Fruit fly (Drosophila melanogaster) whole organism, embryonic: ENCODE results near the gene Ugt303B1.

Experiments used
- Abd-B ChIP-seq: fragments of 200-800 bp; sonication (Bioruptor generic); optimal IDR thresholded peaks from 2 replicates; lab custom pipeline; 2018; ENCODE audit warnings: missing biosample characterization, mild to moderate bottlenecking, missing genetic modification characterization, moderate library complexity
- Awh ChIP-seq: fragments of 200-800 bp; sonication (Bioruptor generic); IDR thresholded peaks from 2 replicates; pipeline ENCODE4, ENCODE4 v1.3.6; 2022; ENCODE audit warnings: missing biosample characterization, missing genetic modification characterization
- BtbVII ChIP-seq: fragments of 200-800 bp; sonication (Bioruptor generic); optimal IDR thresholded peaks from 3 replicates; lab custom pipeline; 2017; ENCODE audit warnings: missing biosample characterization, mild to moderate bottlenecking, missing genetic modification characterization
- CG11560 ChIP-seq: fragments of 200-800 bp; sonication (Bioruptor generic); IDR thresholded peaks from 3 replicates; pipeline ENCODE4 v1.3.6; 2022; ENCODE audit warnings: missing biosample characterization, missing genetic modification characterization
- CG11696 ChIP-seq: fragments of 200-800 bp; sonication (Bioruptor generic); IDR thresholded peaks from 2 replicates; pipeline ENCODE4 v1.3.6; 2022; ENCODE audit warnings: missing biosample characterization, missing genetic modification characterization
- CG12744 ChIP-seq: fragments of 200-800 bp; sonication (Bioruptor generic); optimal IDR thresholded peaks from 2 replicates; lab custom pipeline; 2016; ENCODE audit warnings: missing biosample characterization, missing genetic modification characterization
- CG16779 ChIP-seq: fragments of 200-800 bp; sonication (Bioruptor generic); IDR thresholded peaks from 2 replicates; pipeline ENCODE4 v1.3.6; 2022; ENCODE audit warnings: missing biosample characterization, missing genetic modification characterization
- CG17912 ChIP-seq: fragments of 200-800 bp; sonication (Bioruptor generic); optimal IDR thresholded peaks from 2 replicates; lab custom pipeline; 2018; ENCODE audit warnings: missing biosample characterization, mild to moderate bottlenecking, missing genetic modification characterization
- CG2120 ChIP-seq: fragments of 200-800 bp; sonication (Bioruptor generic); optimal IDR thresholded peaks from 3 replicates; lab custom pipeline; 2016; ENCODE audit warnings: missing biosample characterization, missing genetic modification characterization
- CG30431 ChIP-seq: fragments of 200-800 bp; sonication (Bioruptor generic); optimal IDR thresholded peaks from 2 replicates; lab custom pipeline; 2017; ENCODE audit warnings: missing biosample characterization, missing genetic modification characterization
- CG3163 ChIP-seq: fragments of 200-800 bp; sonication (Bioruptor generic); optimal IDR thresholded peaks from 3 replicates; lab custom pipeline; 2016; ENCODE audit warnings: missing biosample characterization, missing genetic modification characterization
- CG42726 ChIP-seq: fragments of 200-800 bp; sonication (Bioruptor generic); IDR thresholded peaks from 2 replicates; pipeline ENCODE4 v1.3.6; 2022; ENCODE audit warnings: missing biosample characterization, missing genetic modification characterization; ENCODE audit not compliant: partially characterized antibody
- CG6791 ChIP-seq: fragments of 200-800 bp; sonication (Bioruptor generic); IDR thresholded peaks from 3 replicates; pipeline ENCODE4 v1.3.6; 2022; ENCODE audit warnings: missing biosample characterization, missing genetic modification characterization; ENCODE audit not compliant: partially characterized antibody
- CG7786 ChIP-seq: fragments of 200-800 bp; sonication (Bioruptor generic); optimal IDR thresholded peaks from 2 replicates; lab custom pipeline; 2016; ENCODE audit warnings: missing biosample characterization, missing genetic modification characterization
- CG8478 ChIP-seq: fragments of >200 bp; optimal IDR thresholded peaks from 2 replicates; lab custom pipeline; 2018
- CG9876 ChIP-seq: fragments of 200-800 bp; sonication (Bioruptor generic); optimal IDR thresholded peaks from 2 replicates; lab custom pipeline; 2016; ENCODE audit warnings: missing biosample characterization, missing genetic modification characterization
- CTCF ChIP-seq: fragments of 200-800 bp; sonication (Bioruptor generic); optimal IDR thresholded peaks from 2 replicates; lab custom pipeline; 2017; ENCODE audit warnings: missing biosample characterization, mild to moderate bottlenecking, missing genetic modification characterization, moderate library complexity
- Camta ChIP-seq: fragments of 200-800 bp; sonication (Bioruptor generic); optimal IDR thresholded peaks from 2 replicates; lab custom pipeline; 2016; ENCODE audit warnings: missing biosample characterization, missing genetic modification characterization
- CoRest ChIP-seq: fragments of 200-800 bp; sonication (Bioruptor generic); optimal IDR thresholded peaks from 3 replicates; lab custom pipeline; 2018; ENCODE audit warnings: missing biosample characterization, mild to moderate bottlenecking, missing genetic modification characterization, moderate library complexity
- Dbx ChIP-seq: fragments of 200-800 bp; sonication (Bioruptor generic); IDR thresholded peaks from 3 replicates; pipeline ENCODE4 v1.3.6; 2022; ENCODE audit warnings: missing biosample characterization, missing genetic modification characterization
- Dp ChIP-seq: fragments of 200-800 bp; sonication (Bioruptor generic); optimal IDR thresholded peaks from 2 replicates; lab custom pipeline; 2018; ENCODE audit warnings: missing biosample characterization, mild to moderate bottlenecking, missing genetic modification characterization, moderate library complexity
- Eip74EF ChIP-seq, 2 experiments: fragments of 200-800 bp in 1 of 2; fragments of >200 bp in 1 of 2; sonication (Bioruptor generic) in 1 of 2; optimal IDR thresholded peaks; 2 replicates each; lab custom pipeline; 2017 to 2019; ENCODE audit warnings: missing biosample characterization in 2 of 2, missing genetic modification characterization in 2 of 2, mild to moderate bottlenecking in 1 of 2, moderate library complexity in 1 of 2
- Ets65A ChIP-seq: fragments of 200-800 bp; sonication (Bioruptor generic); peaks from one replicate; lab custom pipeline; 2016; ENCODE audit warnings: missing biosample characterization, missing genetic modification characterization
- Hmr ChIP-seq: fragments of 200-800 bp; sonication (Bioruptor generic); optimal IDR thresholded peaks from 3 replicates; lab custom pipeline; 2017; ENCODE audit warnings: mild to moderate bottlenecking, missing biosample characterization, missing genetic modification reagents, missing genetic modification characterization
- Lhr ChIP-seq: fragments of 200-800 bp; sonication (Bioruptor generic); optimal IDR thresholded peaks from 3 replicates; lab custom pipeline; 2017; ENCODE audit warnings: mild to moderate bottlenecking, missing biosample characterization, missing genetic modification reagents, missing genetic modification characterization
- Lim3 ChIP-seq: fragments of 200-800 bp; sonication (Bioruptor generic); IDR thresholded peaks from 2 replicates; pipeline ENCODE4 v1.3.6; 2022; ENCODE audit warnings: missing biosample characterization, missing genetic modification characterization
- Opbp ChIP-seq: fragments of 200-800 bp; sonication (Bioruptor generic); IDR thresholded peaks from 3 replicates; pipeline ENCODE4 v1.3.6; 2022; ENCODE audit warnings: missing biosample characterization, missing genetic modification characterization; ENCODE audit not compliant: partially characterized antibody
- Xbp1 ChIP-seq: fragments of 200-800 bp; sonication (Bioruptor generic); optimal IDR thresholded peaks from 3 replicates; lab custom pipeline; 2016; ENCODE audit warnings: missing biosample characterization, mild to moderate bottlenecking, missing genetic modification characterization
- ac ChIP-seq: fragments of 200-800 bp; sonication (Bioruptor generic); optimal IDR thresholded peaks from 3 replicates; lab custom pipeline; 2017; ENCODE audit warnings: missing biosample characterization, mild to moderate bottlenecking, missing genetic modification characterization
- ash1 ChIP-seq: fragments of 200-800 bp; sonication (Bioruptor generic); optimal IDR thresholded peaks from 2 replicates; lab custom pipeline; 2018; ENCODE audit warnings: missing biosample characterization, mild to moderate bottlenecking, missing genetic modification characterization
- ato ChIP-seq: fragments of 200-800 bp; sonication (Bioruptor generic); IDR thresholded peaks from 2 replicates; pipeline ENCODE4 v1.3.6; 2022; ENCODE audit warnings: missing biosample characterization, missing genetic modification characterization; ENCODE audit not compliant: partially characterized antibody
- corto ChIP-seq: fragments of 200-800 bp; sonication (Bioruptor generic); optimal IDR thresholded peaks from 2 replicates; lab custom pipeline; 2016; ENCODE audit warnings: missing biosample characterization, mild to moderate bottlenecking, missing genetic modification characterization, moderate library complexity
- crol ChIP-seq: fragments of 200-800 bp; sonication (Bioruptor generic); IDR thresholded peaks from 2 replicates; pipeline ENCODE4 v1.3.6; 2022; ENCODE audit warnings: missing biosample characterization, missing genetic modification characterization
- dpn ChIP-seq, 2 experiments: fragments of 200-800 bp; sonication (Bioruptor generic); optimal IDR thresholded peaks; 3 replicates each; lab custom pipeline; 2016; ENCODE audit warnings: missing biosample characterization in 2 of 2, missing genetic modification characterization in 2 of 2
- exex ChIP-seq: fragments of 200-800 bp; sonication (Bioruptor generic); optimal IDR thresholded peaks from 4 replicates; lab custom pipeline; 2018; ENCODE audit warnings: missing biosample characterization, mild to moderate bottlenecking, missing genetic modification characterization, moderate library complexity
- fd3F ChIP-seq: fragments of 200-800 bp; sonication (Bioruptor generic); optimal IDR thresholded peaks from 2 replicates; lab custom pipeline; 2018; ENCODE audit warnings: missing biosample characterization, mild to moderate bottlenecking, missing genetic modification characterization, moderate library complexity
- ftz-f1 ChIP-seq: fragments of 200-800 bp; sonication (Bioruptor generic); optimal IDR thresholded peaks from 2 replicates; lab custom pipeline; 2016; ENCODE audit warnings: missing biosample characterization, missing genetic modification characterization
- gcm ChIP-seq: fragments of 200-800 bp; sonication (Bioruptor generic); optimal IDR thresholded peaks from 2 replicates; lab custom pipeline; 2019; ENCODE audit warnings: missing biosample characterization, mild to moderate bottlenecking, missing genetic modification characterization, moderate library complexity
- ken ChIP-seq: fragments of 200-800 bp; sonication (Bioruptor generic); IDR thresholded peaks from 3 replicates; pipeline ENCODE4 v1.3.6; 2022; ENCODE audit warnings: missing biosample characterization, missing genetic modification characterization
- lov ChIP-seq, 2 experiments: fragments of 200-800 bp in 1 of 2; fragments of >200 bp in 1 of 2; sonication (Bioruptor generic) in 1 of 2; IDR thresholded peaks in 1 of 2; optimal IDR thresholded peaks in 1 of 2; 2 replicates in 1 of 2; 3 replicates in 1 of 2; pipeline versions ENCODE4 v1.3.6 to Lab custom; 2017 to 2022; ENCODE audit warnings: missing biosample characterization in 1 of 2, missing genetic modification characterization in 1 of 2
- p53 ChIP-seq: fragments of 200-800 bp; sonication (Bioruptor generic); optimal IDR thresholded peaks from 2 replicates; lab custom pipeline; 2016; ENCODE audit warnings: missing biosample characterization, missing genetic modification characterization
- pfk ChIP-seq: fragments of 200-800 bp; sonication (Bioruptor generic); optimal IDR thresholded peaks from 2 replicates; lab custom pipeline; 2018; ENCODE audit warnings: missing biosample characterization, mild to moderate bottlenecking, missing genetic modification characterization, moderate library complexity
- pita ChIP-seq: fragments of 200-800 bp; sonication (Bioruptor generic); optimal IDR thresholded peaks from 2 replicates; lab custom pipeline; 2017; ENCODE audit warnings: missing biosample characterization, mild to moderate bottlenecking, missing genetic modification characterization
- vnd ChIP-seq: fragments of 200-800 bp; sonication (Bioruptor generic); IDR thresholded peaks from 3 replicates; pipeline ENCODE4 v1.3.6; 2022; ENCODE audit warnings: missing biosample characterization, missing genetic modification characterization; ENCODE audit not compliant: partially characterized antibody

The Ugt303B1 gene

DNA sequence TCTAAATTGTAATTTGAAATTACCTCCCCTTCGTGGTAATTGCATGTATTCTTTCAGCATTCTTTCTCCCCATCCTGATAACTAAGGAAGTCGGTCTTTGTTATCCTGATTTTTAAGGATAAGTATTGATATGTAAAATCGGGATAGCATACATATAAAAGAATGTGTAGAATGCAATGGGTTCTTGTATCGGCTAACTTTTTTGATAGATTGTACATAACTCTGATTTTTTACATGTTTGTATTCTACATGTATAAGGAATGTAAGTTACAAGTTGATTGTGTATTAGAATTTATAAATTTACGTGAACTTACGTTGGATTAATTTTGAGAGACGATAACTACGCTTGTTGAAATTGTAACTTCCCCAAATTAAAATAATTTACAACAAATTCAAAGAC, 14.2 kb downstream of the Ugt303B1 start (continued):
- TF ChIP-seq Camta (GFP tag; lab: Kevin White, UChicago) (no peak), pfk (GFP tag; lab: Kevin White, UChicago) (no peak), Opbp (GFP tag; lab: Robert Waterston, UW) (peak; percentile 39; the same call in 2 of the 3 replicates), CG17912 (GFP tag; lab: Kevin White, UChicago) (no peak), Abd-B (GFP tag; lab: Kevin White, UChicago) (peak; percentile 3), CG8478 (lab: Kevin White, UChicago) (peak; percentile 54), CG7786 (GFP tag; lab: Kevin White, UChicago) (no peak), gcm (no peak), CG42726 (GFP tag; lab: Robert Waterston, UW) (peak; percentile 68), CTCF (GFP tag; lab: Kevin White, UChicago) (peak; percentile 81), pita (GFP tag; lab: Kevin White, UChicago) (peak; percentile 58), CG3163 (GFP tag; lab: Kevin White, UChicago) (no peak), CG9876 (no peak), fd3F (GFP tag; lab: Kevin White, UChicago) (no peak), vnd (GFP tag; lab: Robert Waterston, UW) (peak; percentile 45; the same call in 1 of the 3 replicates), CG2120 (GFP tag; lab: Kevin White, UChicago) (no peak), Xbp1 (GFP tag; lab: Kevin White, UChicago) (no peak), ftz-f1 (GFP tag; lab: Kevin White, UChicago) (no peak), Awh (GFP tag; lab: Robert Waterston, UW) (no peak), CG11560 (tag; lab: Robert Waterston, UW) (no peak), Lhr (GFP tag; lab: Kevin White, UChicago) (peak; percentile 7), Eip74EF (GFP tag; optimal IDR thresholded peaks at IDR 0.05; lab: Kevin White, UChicago) (no peak), CoRest (tag; lab: Kevin White, UChicago) (peak; percentile 3), CG6791 (GFP tag; lab: Robert Waterston, UW) (0 out of 3 replicates have a peak, but pooled peaks have one; percentile 44)
- TF ChIP-seq, all 482 proteins: peak for 21

DNA sequence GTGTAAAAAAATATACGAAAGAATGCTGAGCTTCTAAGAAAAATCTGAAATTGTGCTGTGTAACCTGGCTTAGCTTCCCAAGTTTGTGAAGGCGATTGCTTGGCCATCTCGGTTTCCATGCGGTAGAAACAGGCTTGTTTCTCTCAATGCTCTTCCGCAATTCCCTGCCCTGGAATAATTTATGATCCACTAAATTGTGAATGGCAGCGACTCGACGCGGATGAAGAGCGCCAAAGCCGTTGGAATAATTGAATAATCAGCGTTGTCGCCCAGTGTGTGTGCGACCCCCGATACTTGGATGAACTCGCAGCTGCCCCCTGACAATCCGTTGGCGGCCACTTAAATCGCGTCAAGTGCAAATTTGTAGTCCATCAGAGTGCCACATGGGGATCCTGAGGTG, 15.0 kb downstream of the Ugt303B1 start, which contains the start of gene CG10177:
Gene CG10177 (minus strand): TSS at position 101 of the 400 bp plus-strand sequence.
- TF ChIP-seq Hmr, result no peak

DNA sequence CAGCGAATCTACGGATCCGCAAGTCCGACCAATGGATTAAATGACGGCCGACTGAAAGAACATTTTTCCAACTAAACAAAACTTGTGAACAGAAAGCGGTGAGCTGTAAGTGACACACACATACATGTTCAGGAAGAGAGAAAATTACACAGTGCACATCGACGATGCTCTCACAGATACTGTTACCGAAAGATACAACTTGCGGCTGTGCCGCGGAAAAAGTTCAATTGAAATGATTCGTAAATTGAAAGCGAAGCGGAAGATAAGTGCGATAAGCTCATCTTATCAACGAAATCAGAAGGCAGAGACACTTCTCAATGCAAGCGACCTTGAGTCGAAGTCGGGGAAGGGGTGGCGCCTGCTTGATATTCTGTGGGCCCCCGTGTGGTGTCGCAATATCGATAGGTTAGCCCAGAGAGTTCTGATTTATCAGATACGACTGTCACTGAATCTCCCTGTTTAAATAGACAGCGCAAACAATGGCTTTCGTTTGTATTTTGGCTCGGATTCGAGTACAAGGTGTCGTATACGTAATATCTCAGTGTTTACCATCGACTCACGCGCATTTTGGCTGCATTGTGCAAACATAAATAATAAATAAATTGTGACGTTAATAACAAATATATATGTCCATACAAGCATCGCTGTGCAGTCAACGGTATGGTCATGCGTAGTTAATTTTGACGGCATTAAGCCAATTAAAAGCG, 17.0 kb downstream of the Ugt303B1 start, which contains the start of gene Irk2:
Gene Irk2 (minus strand): TSS at position 51 of the 707 bp plus-strand sequence.
- TF ChIP-seq Ets65A (GFP tag; lab: Kevin White, UChicago), result peak; percentile 68
- no peak for TF ChIP-seq Lim3 (GFP tag; lab: Robert Waterston, UW)
- TF ChIP-seq ato (GFP tag; lab: Robert Waterston, UW), result no peak

DNA sequence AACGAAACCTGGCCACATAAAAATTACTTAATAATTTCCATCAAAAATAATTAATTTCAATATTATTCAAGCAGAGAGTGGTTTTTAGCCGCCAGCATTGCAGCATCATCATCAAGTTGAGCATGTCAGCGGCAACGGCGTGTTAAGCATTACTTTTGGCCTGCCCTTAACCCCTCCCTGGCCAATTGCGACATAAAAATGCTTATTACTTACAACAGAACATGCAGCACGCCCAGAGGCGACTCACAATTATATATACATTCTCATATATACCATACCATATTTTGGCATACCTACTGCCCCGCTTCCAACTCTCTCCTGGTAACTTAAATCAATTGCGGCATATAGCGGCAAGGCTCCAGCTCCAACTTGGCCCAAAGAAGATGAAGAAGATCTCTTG, 25.2 kb downstream of the Ugt303B1 start:
- TF ChIP-seq CG12744 (GFP tag; lab: Kevin White, UChicago) (no peak), Dp (GFP tag; lab: Kevin White, UChicago) (no peak), Dbx (no peak), dpn (GFP tag; optimal IDR thresholded peaks at IDR 0.05; lab: Kevin White, UChicago) (no peak), ash1 (GFP tag; lab: Kevin White, UChicago) (no peak), p53 (no peak), CG11696 (GFP tag; lab: Robert Waterston, UW) (no peak), CG30431 (GFP tag; lab: Kevin White, UChicago) (no peak), BtbVII (GFP tag; lab: Kevin White, UChicago) (no peak), corto (GFP tag; lab: Kevin White, UChicago) (no peak), exex (tag; lab: Kevin White, UChicago) (no peak), ken (GFP tag; lab: Robert Waterston, UW) (no peak), lov (optimal IDR thresholded peaks at IDR 0.05; lab: Kevin White, UChicago) (no peak), lov (GFP tag; IDR thresholded peaks at IDR 0.05; lab: Robert Waterston, UW) (no peak), ac (GFP tag; lab: Kevin White, UChicago) (no peak), crol (GFP tag; lab: Robert Waterston, UW) (no peak), CG16779 (GFP tag; lab: Robert Waterston, UW) (no peak)
